Worm (Caenorhabditis elegans): Measurements from ENCODE around the gene ugt-65.
A peak's percentile ranks its signal among the peaks of the same experiment; 100 is the strongest.

The ugt-65 gene

DNA sequence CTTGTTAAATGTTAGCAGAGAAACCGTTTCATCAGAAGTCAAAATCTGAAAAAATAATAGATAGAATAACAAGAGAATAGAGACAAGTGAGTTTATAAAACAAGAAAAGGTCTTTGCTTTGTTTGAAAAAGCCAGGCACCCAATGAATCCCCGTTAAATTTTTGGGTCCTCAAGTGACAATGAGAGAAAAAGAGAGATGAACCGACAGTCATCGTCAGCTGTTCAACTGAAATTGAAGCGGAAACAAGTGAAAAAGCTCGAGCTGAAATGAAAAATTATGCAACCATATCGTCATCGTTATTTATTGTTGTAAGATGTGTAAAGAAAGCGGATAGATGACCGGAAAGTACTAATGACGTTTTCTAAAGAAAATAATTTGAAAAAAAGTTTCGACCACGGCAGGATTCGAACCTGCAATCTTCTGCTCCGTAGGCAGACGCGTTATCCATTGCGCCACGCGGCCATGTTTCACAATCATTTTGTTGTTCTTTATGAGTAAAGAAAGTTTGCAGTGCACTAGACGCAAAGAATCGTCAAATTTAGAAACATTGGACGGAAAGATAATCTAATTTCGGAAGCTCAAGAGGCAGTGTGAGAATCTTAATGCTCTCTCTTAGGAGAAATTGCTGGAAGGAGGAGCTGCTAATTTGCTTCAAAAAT lies 2.8 kb upstream of the ugt-65 start, which contains the start of gene F08G5.3:
TSS of gene F08G5.3 (minus strand) at position 51 of the 660 bp plus-strand sequence.
- TF ChIP-seq nhr-10 (tag; optimal IDR thresholded peaks at IDR 0.05) (no peak), lin-39 (tag; optimal IDR thresholded peaks at IDR 0.05) (no peak), lin-13 (GFP tag; optimal IDR thresholded peaks at IDR 0.05) (peak; percentile 37), sma-9 (GFP tag; optimal IDR thresholded peaks at IDR 0.05) (peak; percentile 48), sma-9 (tag; optimal IDR thresholded peaks at IDR 0.05) (no peak), sma-3 (GFP tag; optimal IDR thresholded peaks at IDR 0.05) (peak; percentile 8), sem-4 (tag; optimal IDR thresholded peaks at IDR 0.05) (no peak), lin-11 (tag; optimal IDR thresholded peaks at IDR 0.05) (peak; percentile 19), ZK546.5 (tag; optimal IDR thresholded peaks at IDR 0.05) (no peak), mab-5 (tag; optimal IDR thresholded peaks at IDR 0.05) (no peak), lsy-2 (tag; optimal IDR thresholded peaks at IDR 0.05) (peak; percentile 13 to 58), nhr-21 (tag; optimal IDR thresholded peaks at IDR 0.05) (no peak), egl-27 (tag; optimal IDR thresholded peaks at IDR 0.05) (peak; percentile 16), Y55F3AM.14 (GFP tag; optimal IDR thresholded peaks at IDR 0.05) (peak; percentile 35), fos-1 (tag; optimal IDR thresholded peaks at IDR 0.05) (peak; percentile 55), nhr-23 (tag; optimal IDR thresholded peaks at IDR 0.05) (no peak), aly-2 (tag; optimal IDR thresholded peaks at IDR 0.05) (no peak), alr-1 (tag; optimal IDR thresholded peaks at IDR 0.05) (no peak), C34F6.9 (tag; optimal IDR thresholded peaks at IDR 0.05) (peak; percentile 35), unc-55 (GFP tag; optimal IDR thresholded peaks at IDR 0.05) (peak; percentile 51), F13H6.1 (tag; optimal IDR thresholded peaks at IDR 0.05) (peak; percentile 42), ceh-16 (tag; optimal IDR thresholded peaks at IDR 0.05) (no peak), nhr-25 (tag; optimal IDR thresholded peaks at IDR 0.05) (no peak), nhr-129 (tag; optimal IDR thresholded peaks at IDR 0.05) (peak; percentile 91), elt-3 (tag; optimal IDR thresholded peaks at IDR 0.05) (no peak), gmeb-1 (tag; optimal IDR thresholded peaks at IDR 0.05) (peak; percentile 36), unc-62 (GFP tag; optimal IDR thresholded peaks at IDR 0.05) (no peak), nhr-6 (tag; optimal IDR thresholded peaks at IDR 0.05) (no peak), peb-1 (tag; optimal IDR thresholded peaks at IDR 0.05) (no peak), snpc-4 (tag; optimal IDR thresholded peaks at IDR 0.05) (no peak), R02D3.7 (tag; optimal IDR thresholded peaks at IDR 0.05) (no peak), ztf-4 (tag; optimal IDR thresholded peaks at IDR 0.05) (no peak), mbf-1 (tag; optimal IDR thresholded peaks at IDR 0.05) (no peak), crh-2 (tag; optimal IDR thresholded peaks at IDR 0.05) (no peak), mdl-1 (tag; optimal IDR thresholded peaks at IDR 0.05) (no peak), ztf-1 (GFP tag; conservative IDR thresholded peaks at IDR 0.05) (no peak)

DNA sequence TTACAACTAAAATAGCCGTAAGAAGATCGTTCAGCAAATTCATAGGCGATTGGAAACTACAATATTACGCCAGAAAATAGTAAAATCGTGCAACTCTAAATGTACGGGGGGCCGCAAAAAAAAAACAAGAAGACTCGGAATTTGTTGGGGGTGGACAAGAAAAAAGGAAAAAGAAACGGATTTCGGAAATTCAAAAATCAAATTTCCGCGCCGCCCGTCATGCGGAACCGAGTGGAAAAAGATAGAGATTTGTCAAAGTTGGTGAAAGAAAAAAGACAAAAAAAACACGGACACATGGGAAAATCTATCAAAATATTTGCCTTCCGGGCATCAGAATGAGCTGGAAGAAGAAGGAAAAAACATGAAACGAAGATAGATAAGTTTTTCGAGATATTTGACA lies 1.2 kb upstream of the ugt-65 start:
- TF ChIP-seq sma-9 (GFP tag; optimal IDR thresholded peaks at IDR 0.05), result peak; percentile 28
- TF ChIP-seq sma-9 (tag; optimal IDR thresholded peaks at IDR 0.05), result no peak
- no peak for TF ChIP-seq sem-4 (tag; optimal IDR thresholded peaks at IDR 0.05)
- TF ChIP-seq nhr-25 (tag; optimal IDR thresholded peaks at IDR 0.05), result no peak

ce11 chrIV:12425595-12425994 lies 5.1 kb downstream of the ugt-65 start:
- TF ChIP-seq ZK546.5 (tag; optimal IDR thresholded peaks at IDR 0.05) (no peak), nhr-21 (tag; optimal IDR thresholded peaks at IDR 0.05) (no peak), nhr-11 (tag; optimal IDR thresholded peaks at IDR 0.05) (no peak), fos-1 (tag; optimal IDR thresholded peaks at IDR 0.05) (no peak), mab-5 (tag; optimal IDR thresholded peaks at IDR 0.05) (peak; percentile 26), crh-2 (tag; optimal IDR thresholded peaks at IDR 0.05) (no peak), mbf-1 (tag; optimal IDR thresholded peaks at IDR 0.05) (no peak), C34F6.9 (tag; optimal IDR thresholded peaks at IDR 0.05) (peak; percentile 9), lsy-2 (tag; optimal IDR thresholded peaks at IDR 0.05) (peak in 1 of 2 experiments; percentile 5), unc-62 (GFP tag; optimal IDR thresholded peaks at IDR 0.05) (peak; percentile 44), ceh-82 (tag; optimal IDR thresholded peaks at IDR 0.05) (no peak), mdl-1 (tag; optimal IDR thresholded peaks at IDR 0.05) (peak in 1 of 2 experiments; percentile 59), nhr-25 (tag; optimal IDR thresholded peaks at IDR 0.05) (no peak), elt-1 (tag; optimal IDR thresholded peaks at IDR 0.05) (no peak)

Measured in whole organism, L2 larva.